Worm (Caenorhabditis elegans) whole organism, young adult: ENCODE measurements around the gene mut-15.

ENCODE experiments used
- dpl-1 ChIP-seq: fragments of 150-350 bp; optimal IDR thresholded peaks from 2 replicates; lab custom pipeline; 2014; ENCODE audit warnings: missing biosample characterization, missing genetic modification reagents, missing genetic modification characterization
- madf-10 ChIP-seq: sonication (generic microtip); optimal IDR thresholded peaks from 2 replicates; lab custom pipeline; 2016; ENCODE audit warnings: mild to moderate bottlenecking, missing genetic modification characterization, missing compliant biosample characterization

DNA sequence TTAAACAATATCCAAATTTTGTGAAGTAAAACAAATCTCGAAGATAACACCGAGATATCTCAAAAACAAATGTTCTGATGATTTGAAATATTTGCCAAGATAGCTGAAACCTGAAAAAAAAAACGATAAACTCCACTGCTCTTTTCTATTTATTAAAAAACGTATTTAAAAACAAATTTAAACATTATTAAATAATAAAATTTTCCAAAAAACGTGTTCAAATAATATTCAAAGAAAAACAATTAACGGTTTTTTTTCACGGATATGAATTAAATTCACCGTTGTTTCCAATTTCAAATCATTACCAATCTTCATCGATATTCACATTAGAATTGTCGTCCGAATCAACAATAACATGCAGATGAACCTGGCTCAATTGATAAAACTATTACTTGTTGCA lies 6.1 kb upstream of the mut-15 start, which contains the start of gene irld-14:
- no peak for TF ChIP-seq dpl-1 (GFP tag; lab: Kevin White, UChicago)
- TF ChIP-seq madf-10 (tag; lab: Kevin White, UChicago), result no peak
